Worm (Caenorhabditis elegans) whole organism, L1 larva: ENCODE measurements around the gene Y44A6C.2.

Source experiments
- C04F5.9 ChIP-seq: sonication (generic microtip); optimal IDR thresholded peaks from 2 replicates; lab custom pipeline; 2016; ENCODE audit warnings: missing genetic modification characterization, missing compliant biosample characterization
- C16A3.4 ChIP-seq: fragments of 150-350 bp; optimal IDR thresholded peaks from 2 replicates; lab custom pipeline; 2014; ENCODE audit warnings: missing biosample characterization, missing genetic modification characterization
- F16B12.6 ChIP-seq: fragments of 150-350 bp; optimal IDR thresholded peaks from 2 replicates; lab custom pipeline; 2014; ENCODE audit warnings: missing biosample characterization, missing genetic modification characterization
- aha-1 ChIP-seq: fragments of 150-350 bp; optimal IDR thresholded peaks from 2 replicates; lab custom pipeline; 2014; ENCODE audit warnings: missing biosample characterization, missing genetic modification characterization
- blmp-1 ChIP-seq: fragments of 150-350 bp; optimal IDR thresholded peaks from 2 replicates; lab custom pipeline; 2014; ENCODE audit warnings: missing biosample characterization, missing genetic modification characterization
- ceh-63 ChIP-seq: fragments of 200-800 bp; sonication (Bioruptor generic); optimal IDR thresholded peaks from 2 replicates; lab custom pipeline; 2018; ENCODE audit warnings: mild to moderate bottlenecking, missing genetic modification characterization, missing compliant biosample characterization
- ceh-90 ChIP-seq: sonication (generic microtip); optimal IDR thresholded peaks from 2 replicates; lab custom pipeline; 2016; ENCODE audit warnings: missing genetic modification characterization, missing compliant biosample characterization
- ces-1 ChIP-seq: fragments of 150-350 bp; optimal IDR thresholded peaks from 2 replicates; lab custom pipeline; 2014; ENCODE audit warnings: missing biosample characterization, missing genetic modification reagents, missing genetic modification characterization
- dsc-1 ChIP-seq: sonication (generic microtip); optimal IDR thresholded peaks from 2 replicates; lab custom pipeline; 2016; ENCODE audit warnings: mild to moderate bottlenecking, missing genetic modification characterization, missing compliant biosample characterization
- efl-1 ChIP-seq, 4 experiments: fragments of 150-350 bp; optimal IDR thresholded peaks in 3 of 4; peaks in 1 of 4; 1 replicate in 1 of 4; 2 replicates in 3 of 4; lab custom pipeline; 2014; ENCODE audit warnings: missing biosample characterization in 2 of 4, missing genetic modification characterization in 2 of 4, missing genetic modification reagents in 2 of 4
- egl-27 ChIP-seq, 2 experiments: fragments of 150-350 bp in 1 of 2; sonication (generic microtip); optimal IDR thresholded peaks; 3 replicates each; lab custom pipeline; 2017 to 2018; ENCODE audit warnings: missing biosample characterization in 2 of 2, missing genetic modification characterization in 2 of 2, missing genetic modification reagents in 2 of 2
- elt-3 ChIP-seq, 6 experiments: fragments of 150-350 bp in 1 of 6; sonication (generic microtip); optimal IDR thresholded peaks; 2 replicates each; lab custom pipeline; 2017 to 2018; ENCODE audit warnings: missing biosample characterization in 6 of 6, missing genetic modification characterization in 6 of 6, inconsistent platforms in 1 of 6
- ets-5 ChIP-seq: fragments of 200-800 bp; sonication (Bioruptor generic); IDR thresholded peaks from 2 replicates; pipeline ENCODE4 v1.3.6; 2022; ENCODE audit warnings: missing genetic modification characterization, missing compliant biosample characterization
- fkh-4 ChIP-seq: sonication (generic microtip); optimal IDR thresholded peaks from 2 replicates; lab custom pipeline; 2016; ENCODE audit warnings: missing compliant biosample characterization, missing genetic modification characterization, borderline replicate concordance
- fkh-8 ChIP-seq: sonication (generic microtip); optimal IDR thresholded peaks from 2 replicates; lab custom pipeline; 2016; ENCODE audit warnings: mild to moderate bottlenecking, missing genetic modification characterization, missing compliant biosample characterization
- fos-1 ChIP-seq: fragments of 150-350 bp; optimal IDR thresholded peaks from 2 replicates; lab custom pipeline; 2014; ENCODE audit warnings: missing biosample characterization, missing genetic modification characterization
- hlh-4 ChIP-seq: sonication (generic microtip); optimal IDR thresholded peaks from 2 replicates; lab custom pipeline; 2016; ENCODE audit warnings: mild to moderate bottlenecking, missing genetic modification characterization, missing compliant biosample characterization
- jun-1 ChIP-seq: fragments of 150-350 bp; optimal IDR thresholded peaks from 2 replicates; lab custom pipeline; 2014; ENCODE audit warnings: missing biosample characterization, missing genetic modification reagents, missing genetic modification characterization
- lin-14 ChIP-seq: fragments of 200-800 bp; sonication (Bioruptor generic); optimal IDR thresholded peaks from 2 replicates; lab custom pipeline; 2018; ENCODE audit warnings: mild to moderate bottlenecking, missing genetic modification characterization, moderate library complexity, missing compliant biosample characterization
- lin-15B ChIP-seq: fragments of 150-350 bp; sonication (generic microtip); optimal IDR thresholded peaks from 3 replicates; lab custom pipeline; 2014; ENCODE audit warnings: missing biosample characterization, missing genetic modification characterization
- lsy-2 ChIP-seq, 2 experiments: fragments of 150-350 bp; optimal IDR thresholded peaks; 2 replicates each; lab custom pipeline; 2014; ENCODE audit warnings: missing biosample characterization in 2 of 2, missing genetic modification characterization in 2 of 2
- mab-9 ChIP-seq: fragments of 200-800 bp; sonication (Bioruptor generic); IDR thresholded peaks from 2 replicates; pipeline ENCODE4 v1.3.6; 2022; ENCODE audit warnings: missing genetic modification reagents, missing genetic modification characterization, missing compliant biosample characterization
- mdl-1 ChIP-seq, 2 experiments: fragments of 150-350 bp; optimal IDR thresholded peaks; 2 replicates each; lab custom pipeline; 2014 to 2017; ENCODE audit warnings: missing biosample characterization in 2 of 2, missing genetic modification characterization in 2 of 2, inconsistent platforms in 1 of 2
- mef-2 ChIP-seq: fragments of 150-350 bp; optimal IDR thresholded peaks from 2 replicates; lab custom pipeline; 2014; ENCODE audit warnings: missing biosample characterization, missing genetic modification characterization
- nhr-12 ChIP-seq: sonication (generic microtip); optimal IDR thresholded peaks from 2 replicates; lab custom pipeline; 2017; ENCODE audit warnings: missing biosample characterization, missing genetic modification characterization
- nhr-19 ChIP-seq: fragments of 200-800 bp; sonication (Bioruptor generic); conservative IDR thresholded peaks from 2 replicates; pipeline ENCODE4 v1.3.6; 2022; ENCODE audit warnings: missing genetic modification characterization, missing compliant biosample characterization
- nhr-20 ChIP-seq: sonication (generic microtip); optimal IDR thresholded peaks from 2 replicates; lab custom pipeline; 2016; ENCODE audit warnings: mild to moderate bottlenecking, missing genetic modification characterization, missing compliant biosample characterization
- nhr-237 ChIP-seq: fragments of 150-350 bp; optimal IDR thresholded peaks from 2 replicates; lab custom pipeline; 2014; ENCODE audit warnings: missing biosample characterization, missing genetic modification characterization
- nhr-28 ChIP-seq: fragments of 150-350 bp; optimal IDR thresholded peaks from 2 replicates; lab custom pipeline; 2014; ENCODE audit warnings: missing biosample characterization, missing genetic modification characterization
- nhr-47 ChIP-seq: sonication (generic microtip); optimal IDR thresholded peaks from 2 replicates; lab custom pipeline; 2016; ENCODE audit warnings: mild to moderate bottlenecking, missing genetic modification characterization, moderate library complexity, missing compliant biosample characterization
- nhr-84 ChIP-seq: sonication (generic microtip); optimal IDR thresholded peaks from 2 replicates; lab custom pipeline; 2017; ENCODE audit warnings: missing biosample characterization, missing genetic modification characterization
- nhr-90 ChIP-seq: sonication (generic microtip); optimal IDR thresholded peaks from 2 replicates; lab custom pipeline; 2016; ENCODE audit warnings: mild to moderate bottlenecking, missing genetic modification characterization, missing compliant biosample characterization; ENCODE audit not compliant: poor library complexity
- pag-3 ChIP-seq: sonication (generic microtip); optimal IDR thresholded peaks from 2 replicates; lab custom pipeline; 2017; ENCODE audit warnings: missing genetic modification characterization, mild to moderate bottlenecking, missing compliant biosample characterization, antibody characterized with exemption, borderline replicate concordance; ENCODE audit not compliant: insufficient read depth
- snu-23 ChIP-seq: sonication (generic microtip); optimal IDR thresholded peaks from 2 replicates; lab custom pipeline; 2016; ENCODE audit warnings: missing genetic modification characterization, missing compliant biosample characterization
- sox-4 ChIP-seq: sonication (generic microtip); optimal IDR thresholded peaks from 2 replicates; lab custom pipeline; 2016; ENCODE audit warnings: missing genetic modification characterization, missing compliant biosample characterization
- sptf-1 ChIP-seq: fragments of 150-350 bp; optimal IDR thresholded peaks from 2 replicates; lab custom pipeline; 2014; ENCODE audit warnings: missing biosample characterization, missing genetic modification characterization
- sup-37 ChIP-seq: fragments of 200-800 bp; sonication (Bioruptor generic); optimal IDR thresholded peaks from 2 replicates; lab custom pipeline; 2018; ENCODE audit warnings: mild to moderate bottlenecking, missing genetic modification characterization, missing compliant biosample characterization
- swsn-7 ChIP-seq: sonication (generic microtip); optimal IDR thresholded peaks from 2 replicates; lab custom pipeline; 2016; ENCODE audit warnings: missing genetic modification characterization, missing compliant biosample characterization
- tbx-2 ChIP-seq: sonication (generic microtip); optimal IDR thresholded peaks from 2 replicates; lab custom pipeline; 2016; ENCODE audit warnings: missing genetic modification characterization, missing compliant biosample characterization
- tlp-1 ChIP-seq: fragments of 150-350 bp; optimal IDR thresholded peaks from 2 replicates; lab custom pipeline; 2014; ENCODE audit warnings: missing biosample characterization, missing genetic modification characterization
- unc-130 ChIP-seq: fragments of 150-350 bp; optimal IDR thresholded peaks from 2 replicates; lab custom pipeline; 2017; ENCODE audit warnings: missing biosample characterization, missing genetic modification characterization, inconsistent platforms
- unc-30 ChIP-seq: sonication (generic microtip); optimal IDR thresholded peaks from 2 replicates; lab custom pipeline; 2017; ENCODE audit warnings: missing biosample characterization, missing genetic modification characterization
- unc-62 ChIP-seq: fragments of 150-350 bp; optimal IDR thresholded peaks from 2 replicates; lab custom pipeline; 2014; ENCODE audit warnings: missing biosample characterization, missing genetic modification reagents, missing genetic modification characterization
- unc-86 ChIP-seq: sonication (generic microtip); optimal IDR thresholded peaks from 2 replicates; lab custom pipeline; 2016; ENCODE audit warnings: missing genetic modification characterization, missing compliant biosample characterization
- unc-98 ChIP-seq: fragments of 200-800 bp; sonication (Bioruptor generic); IDR thresholded peaks from 2 replicates; pipeline ENCODE4 v1.3.6; 2022; ENCODE audit warnings: missing genetic modification characterization, missing compliant biosample characterization
- vab-15 ChIP-seq: sonication (generic microtip); optimal IDR thresholded peaks from 2 replicates; lab custom pipeline; 2017; ENCODE audit warnings: missing genotype, mild to moderate bottlenecking, missing genetic modification characterization, missing compliant biosample characterization
- zag-1 ChIP-seq: fragments of 150-350 bp; optimal IDR thresholded peaks from 2 replicates; lab custom pipeline; 2014; ENCODE audit warnings: missing biosample characterization, missing genetic modification characterization
- zip-4 ChIP-seq: fragments of 200-800 bp; sonication (Bioruptor generic); optimal IDR thresholded peaks from 2 replicates; lab custom pipeline; 2018; ENCODE audit warnings: mild to moderate bottlenecking, missing genetic modification characterization, moderate library complexity, missing compliant biosample characterization
- ztf-4 ChIP-seq: fragments of 150-350 bp; optimal IDR thresholded peaks from 2 replicates; lab custom pipeline; 2014; ENCODE audit warnings: missing biosample characterization, missing genetic modification characterization

Gene Y44A6C.2

ce11 chrV:20746805-20747204 is 24.8 kb downstream of the Y44A6C.2 start:
- no peak for TF ChIP-seq efl-1 (optimal IDR thresholded peaks at IDR 0.05; lab: Kevin White, UChicago)
- TF ChIP-seq efl-1 (GFP tag; optimal IDR thresholded peaks at IDR 0.05 in 1 of 2; lab: Kevin White, UChicago): peak in 1 of 2 experiments; percentile 72
- TF ChIP-seq C04F5.9 (tag; lab: Kevin White, UChicago): no peak
- no peak for TF ChIP-seq tbx-2 (tag; lab: Kevin White, UChicago)

- TF ChIP-seq fkh-8 (tag; lab: Kevin White, UChicago) (no peak), snu-23 (GFP tag; lab: Kevin White, UChicago) (no peak), pag-3 (tag; lab: Kevin White, UChicago) (no peak), ets-5 (GFP tag; lab: Robert Waterston, UW) (no peak), jun-1 (tag; lab: Kevin White, UChicago) (no peak)
These were observed 25.9 kb downstream of the Y44A6C.2 start for ce11 chrV:20747964-20748363.

ce11 chrV:20749098-20749497 is 27.1 kb downstream of the Y44A6C.2 start:
- no peak for TF ChIP-seq fkh-4 (tag; lab: Kevin White, UChicago)
- no peak for TF ChIP-seq C16A3.4 (tag; lab: Kevin White, UChicago)
- TF ChIP-seq egl-27 (tag; optimal IDR thresholded peaks at IDR 0.05; lab: Kevin White, UChicago): no peak
- no peak for TF ChIP-seq nhr-28 (tag; lab: Kevin White, UChicago)
- TF ChIP-seq nhr-19 (GFP tag; lab: Robert Waterston, UW): peak; percentile 34
- TF ChIP-seq elt-3 (tag; optimal IDR thresholded peaks at IDR 0.05; lab: Kevin White, UChicago): no peak
- peak; percentile 8 for TF ChIP-seq blmp-1 (tag; lab: Kevin White, UChicago)
- TF ChIP-seq zag-1 (tag; lab: Kevin White, UChicago): no peak
- TF ChIP-seq ces-1 (GFP tag; lab: Kevin White, UChicago): no peak
- no peak for TF ChIP-seq zip-4 (GFP tag; lab: Kevin White, UChicago)
- no peak for TF ChIP-seq unc-30 (tag; lab: Kevin White, UChicago)
- TF ChIP-seq nhr-84 (tag; lab: Kevin White, UChicago): no peak
- TF ChIP-seq lsy-2 (tag; optimal IDR thresholded peaks at IDR 0.05; lab: Kevin White, UChicago): peak in 1 of 2 experiments; percentile 86
- no peak for TF ChIP-seq unc-86 (tag; lab: Kevin White, UChicago)
- TF ChIP-seq aha-1 (tag; lab: Kevin White, UChicago): no peak
- TF ChIP-seq jun-1 (tag; lab: Kevin White, UChicago): no peak
- TF ChIP-seq nhr-20 (tag; lab: Kevin White, UChicago): peak; percentile 27
- TF ChIP-seq sox-4: no peak
- TF ChIP-seq nhr-12 (tag; lab: Kevin White, UChicago): no peak
- TF ChIP-seq unc-98 (GFP tag; lab: Robert Waterston, UW): no peak
- no peak for TF ChIP-seq ceh-90 (tag; lab: Kevin White, UChicago)
- TF ChIP-seq C04F5.9 (tag; lab: Kevin White, UChicago): no peak
- TF ChIP-seq mdl-1 (tag; optimal IDR thresholded peaks at IDR 0.05; lab: Kevin White, UChicago): peak in 1 of 2 experiments; percentile 25
- no peak for TF ChIP-seq nhr-237 (tag; lab: Kevin White, UChicago)
- no peak for TF ChIP-seq nhr-90 (tag; lab: Kevin White, UChicago)
- TF ChIP-seq unc-62: no peak
- TF ChIP-seq swsn-7 (tag; lab: Kevin White, UChicago): peak; percentile 14
- TF ChIP-seq dsc-1 (tag; lab: Kevin White, UChicago): no peak
- no peak for TF ChIP-seq mab-9 (GFP tag; lab: Robert Waterston, UW)
- TF ChIP-seq ztf-4 (tag; lab: Kevin White, UChicago): no peak
- no peak for TF ChIP-seq sptf-1 (tag; lab: Kevin White, UChicago)
- no peak for TF ChIP-seq tlp-1 (tag; lab: Kevin White, UChicago)
- TF ChIP-seq vab-15 (tag; lab: Kevin White, UChicago): no peak
- TF ChIP-seq ceh-63 (GFP tag; lab: Kevin White, UChicago): no peak
- peak; percentile 37 for TF ChIP-seq lin-14 (GFP tag; lab: Kevin White, UChicago)
- no peak for TF ChIP-seq hlh-4 (tag; lab: Kevin White, UChicago)
- no peak for TF ChIP-seq unc-130 (tag; lab: Kevin White, UChicago)
- TF ChIP-seq mef-2 (tag; lab: Kevin White, UChicago): no peak
- TF ChIP-seq efl-1 (optimal IDR thresholded peaks at IDR 0.05; lab: Kevin White, UChicago): no peak
- TF ChIP-seq efl-1 (GFP tag; optimal IDR thresholded peaks at IDR 0.05 in 1 of 2; lab: Kevin White, UChicago): no peak
- no peak for TF ChIP-seq fos-1 (tag; lab: Kevin White, UChicago)
- TF ChIP-seq lin-15B (tag; lab: Kevin White, UChicago): no peak
- TF ChIP-seq sup-37 (GFP tag; lab: Kevin White, UChicago): no peak
- no peak for TF ChIP-seq F16B12.6 (tag; lab: Kevin White, UChicago)
- no peak for TF ChIP-seq nhr-47 (tag; lab: Kevin White, UChicago)
- no peak for TF ChIP-seq fkh-8 (tag; lab: Kevin White, UChicago)
